Worm (Caenorhabditis elegans) whole organism, L2 larva: Measurements from ENCODE around the gene gon-1.

Experiments used
- C34F6.9 ChIP-seq: fragments of 150-350 bp; optimal IDR thresholded peaks from 2 replicates; lab custom pipeline; 2014; ENCODE audit warnings: missing biosample characterization, missing genetic modification characterization
- F13H6.1 ChIP-seq: sonication (generic microtip); optimal IDR thresholded peaks from 2 replicates; lab custom pipeline; 2016; ENCODE audit warnings: missing genetic modification characterization, missing compliant biosample characterization
- R02D3.7 ChIP-seq: fragments of 150-350 bp; optimal IDR thresholded peaks from 2 replicates; lab custom pipeline; 2014; ENCODE audit warnings: missing biosample characterization, missing genetic modification characterization
- Y55F3AM.14 ChIP-seq: fragments of 200-800 bp; sonication (Bioruptor generic); optimal IDR thresholded peaks from 2 replicates; lab custom pipeline; 2018; ENCODE audit warnings: mild to moderate bottlenecking, missing genetic modification characterization, missing compliant biosample characterization
- ZK546.5 ChIP-seq: sonication (generic microtip); optimal IDR thresholded peaks from 2 replicates; lab custom pipeline; 2017; ENCODE audit warnings: missing biosample characterization, missing genetic modification characterization
- alr-1 ChIP-seq: fragments of 150-350 bp; optimal IDR thresholded peaks from 2 replicates; lab custom pipeline; 2014; ENCODE audit warnings: missing biosample characterization, missing genetic modification characterization
- ama-1 ChIP-seq: fragments of 150-350 bp; optimal IDR thresholded peaks from 2 replicates; lab custom pipeline; 2018; ENCODE audit warnings: inconsistent platforms
- ceh-16 ChIP-seq: fragments of 150-350 bp; optimal IDR thresholded peaks from 2 replicates; lab custom pipeline; 2014; ENCODE audit warnings: missing biosample characterization, missing genetic modification characterization
- ceh-82 ChIP-seq: fragments of 150-350 bp; optimal IDR thresholded peaks from 2 replicates; lab custom pipeline; 2014; ENCODE audit warnings: missing biosample characterization, missing genetic modification characterization
- egl-27 ChIP-seq: sonication (generic microtip); optimal IDR thresholded peaks from 3 replicates; lab custom pipeline; 2017; ENCODE audit warnings: missing biosample characterization, missing genetic modification reagents, missing genetic modification characterization
- elt-1 ChIP-seq: fragments of 150-350 bp; optimal IDR thresholded peaks from 2 replicates; lab custom pipeline; 2014; ENCODE audit warnings: missing biosample characterization, missing genetic modification characterization
- elt-3 ChIP-seq: sonication (generic microtip); optimal IDR thresholded peaks from 2 replicates; lab custom pipeline; 2017; ENCODE audit warnings: missing biosample characterization, missing genetic modification characterization
- fos-1 ChIP-seq: fragments of 150-350 bp; optimal IDR thresholded peaks from 2 replicates; lab custom pipeline; 2014; ENCODE audit warnings: missing biosample characterization, missing genetic modification characterization
- lin-11 ChIP-seq: fragments of 150-350 bp; sonication (generic microtip); optimal IDR thresholded peaks from 2 replicates; lab custom pipeline; 2014; ENCODE audit warnings: missing biosample characterization, missing genetic modification characterization, inconsistent platforms, mixed read lengths
- lin-13 ChIP-seq: fragments of 150-350 bp; optimal IDR thresholded peaks from 2 replicates; lab custom pipeline; 2014; ENCODE audit warnings: missing biosample characterization, missing genetic modification reagents, missing genetic modification characterization
- lin-39 ChIP-seq: fragments of 150-350 bp; optimal IDR thresholded peaks from 2 replicates; lab custom pipeline; 2014; ENCODE audit warnings: missing biosample characterization, missing genetic modification reagents, missing genetic modification characterization
- lsy-2 ChIP-seq, 2 experiments: fragments of 150-350 bp in 1 of 2; sonication (generic microtip) in 1 of 2; optimal IDR thresholded peaks; 2 replicates each; lab custom pipeline; 2014 to 2017; ENCODE audit warnings: missing biosample characterization in 2 of 2, missing genetic modification characterization in 2 of 2
- mab-5 ChIP-seq: fragments of 150-350 bp; optimal IDR thresholded peaks from 2 replicates; lab custom pipeline; 2014; ENCODE audit warnings: missing biosample characterization, missing genetic modification characterization
- mdl-1 ChIP-seq, 2 experiments: fragments of 150-350 bp in 1 of 2; sonication (generic microtip) in 1 of 2; optimal IDR thresholded peaks; 2 replicates each; lab custom pipeline; 2017; ENCODE audit warnings: missing biosample characterization in 2 of 2, missing genetic modification characterization in 2 of 2
- nhr-10 ChIP-seq: sonication (generic microtip); optimal IDR thresholded peaks from 2 replicates; lab custom pipeline; 2017; ENCODE audit warnings: missing biosample characterization, missing genetic modification characterization
- nhr-11 ChIP-seq: fragments of 150-350 bp; optimal IDR thresholded peaks from 2 replicates; lab custom pipeline; 2014; ENCODE audit warnings: missing biosample characterization, missing genetic modification characterization
- nhr-12 ChIP-seq: fragments of 150-350 bp; optimal IDR thresholded peaks from 2 replicates; lab custom pipeline; 2014; ENCODE audit warnings: missing biosample characterization, missing genetic modification characterization
- nhr-129 ChIP-seq: fragments of 150-350 bp; optimal IDR thresholded peaks from 2 replicates; lab custom pipeline; 2014; ENCODE audit warnings: missing biosample characterization, missing genetic modification characterization
- nhr-21 ChIP-seq: fragments of 150-350 bp; optimal IDR thresholded peaks from 2 replicates; lab custom pipeline; 2014; ENCODE audit warnings: missing biosample characterization, missing genetic modification characterization
- nhr-23 ChIP-seq: fragments of 150-350 bp; optimal IDR thresholded peaks from 2 replicates; lab custom pipeline; 2014; ENCODE audit warnings: missing biosample characterization, missing genetic modification reagents, missing genetic modification characterization
- nhr-237 ChIP-seq: fragments of 150-350 bp; optimal IDR thresholded peaks from 2 replicates; lab custom pipeline; 2014; ENCODE audit warnings: missing biosample characterization, missing genetic modification characterization
- nhr-25 ChIP-seq: fragments of 150-350 bp; sonication (generic microtip); optimal IDR thresholded peaks from 3 replicates; lab custom pipeline; 2014; ENCODE audit warnings: missing biosample characterization, missing genetic modification characterization
- nhr-6 ChIP-seq: fragments of 150-350 bp; optimal IDR thresholded peaks from 2 replicates; lab custom pipeline; 2014; ENCODE audit warnings: missing biosample characterization, missing genetic modification characterization
- nhr-77 ChIP-seq: fragments of 150-350 bp; optimal IDR thresholded peaks from 2 replicates; lab custom pipeline; 2014; ENCODE audit warnings: missing biosample characterization, missing genetic modification characterization
- peb-1 ChIP-seq: fragments of 150-350 bp; optimal IDR thresholded peaks from 2 replicates; lab custom pipeline; 2014; ENCODE audit warnings: missing biosample characterization, missing genetic modification characterization
- skn-1 ChIP-seq: sonication (generic microtip); optimal IDR thresholded peaks from 2 replicates; lab custom pipeline; 2017; ENCODE audit warnings: missing biosample characterization, missing genetic modification characterization
- sma-3 ChIP-seq: sonication (generic microtip); optimal IDR thresholded peaks from 2 replicates; lab custom pipeline; 2016; ENCODE audit warnings: missing genetic modification reagents, missing genetic modification characterization, missing compliant biosample characterization
- sma-9 ChIP-seq, 2 experiments: fragments of 150-350 bp in 1 of 2; sonication (generic microtip) in 1 of 2; optimal IDR thresholded peaks; 2 replicates each; lab custom pipeline; 2014 to 2016; ENCODE audit warnings: missing genetic modification characterization in 2 of 2, mild to moderate bottlenecking in 1 of 2, missing biosample characterization in 1 of 2, missing compliant biosample characterization in 1 of 2, missing genetic modification reagents in 1 of 2, moderate library complexity in 1 of 2
- snpc-4 ChIP-seq: fragments of 150-350 bp; optimal IDR thresholded peaks from 2 replicates; lab custom pipeline; 2014; ENCODE audit warnings: missing biosample characterization, missing genetic modification characterization
- unc-39 ChIP-seq: fragments of 150-350 bp; optimal IDR thresholded peaks from 2 replicates; lab custom pipeline; 2014; ENCODE audit warnings: missing biosample characterization, missing genetic modification characterization
- unc-55 ChIP-seq: fragments of 150-350 bp; sonication (generic microtip); optimal IDR thresholded peaks from 3 replicates; lab custom pipeline; 2014; ENCODE audit warnings: missing biosample characterization, missing genetic modification reagents, missing genetic modification characterization
- ztf-1 ChIP-seq: fragments of 200-800 bp; sonication (Bioruptor generic); conservative IDR thresholded peaks from 2 replicates; pipeline ENCODE4 v1.3.6; 2022; ENCODE audit warnings: missing genetic modification characterization, missing compliant biosample characterization
- ztf-11 ChIP-seq: sonication (generic microtip); optimal IDR thresholded peaks from 2 replicates; lab custom pipeline; 2017; ENCODE audit warnings: missing biosample characterization, missing genetic modification characterization

The gon-1 gene

DNA sequence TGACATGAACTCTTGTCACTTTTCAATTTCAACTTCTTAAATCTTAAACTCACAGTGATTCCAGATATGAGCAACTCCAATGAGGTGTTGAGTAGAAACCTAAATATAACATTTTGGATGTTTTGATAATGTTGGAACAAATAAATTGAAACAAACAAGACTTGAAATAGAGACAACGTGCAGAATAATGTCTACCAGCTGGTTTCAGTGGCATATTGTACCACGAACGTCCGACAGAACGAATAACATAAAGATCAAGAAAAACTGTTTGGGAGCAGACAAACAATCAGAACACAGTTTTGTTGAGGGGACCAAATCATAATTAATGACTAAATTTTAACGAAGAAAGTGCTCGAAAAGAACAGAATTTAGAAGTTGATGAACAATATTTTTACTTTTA is at the start of gene gon-1:
gon-1 (minus strand) TSS at position 101 of the 400 bp plus-strand sequence.
- no peak for TF ChIP-seq nhr-23 (tag; lab: Kevin White, UChicago)
- no peak for TF ChIP-seq F13H6.1 (tag; lab: Kevin White, UChicago)
- no peak for TF ChIP-seq egl-27
- TF ChIP-seq nhr-10, result no peak
- TF ChIP-seq nhr-12 (tag; lab: Kevin White, UChicago), result no peak
- no peak for TF ChIP-seq nhr-77 (tag; lab: Kevin White, UChicago)
- TF ChIP-seq fos-1, result no peak
- no peak for TF ChIP-seq nhr-129 (tag; lab: Kevin White, UChicago)
- no peak for TF ChIP-seq elt-3
- TF ChIP-seq lin-39, result no peak
- TF ChIP-seq ztf-1 (GFP tag; lab: Robert Waterston, UW), result no peak
- TF ChIP-seq nhr-11 (tag; lab: Kevin White, UChicago), result no peak
- TF ChIP-seq lin-11 (tag; lab: Kevin White, UChicago), result no peak
- TF ChIP-seq ceh-16, result no peak
- TF ChIP-seq unc-55 (GFP tag; lab: Kevin White, UChicago), result no peak

DNA sequence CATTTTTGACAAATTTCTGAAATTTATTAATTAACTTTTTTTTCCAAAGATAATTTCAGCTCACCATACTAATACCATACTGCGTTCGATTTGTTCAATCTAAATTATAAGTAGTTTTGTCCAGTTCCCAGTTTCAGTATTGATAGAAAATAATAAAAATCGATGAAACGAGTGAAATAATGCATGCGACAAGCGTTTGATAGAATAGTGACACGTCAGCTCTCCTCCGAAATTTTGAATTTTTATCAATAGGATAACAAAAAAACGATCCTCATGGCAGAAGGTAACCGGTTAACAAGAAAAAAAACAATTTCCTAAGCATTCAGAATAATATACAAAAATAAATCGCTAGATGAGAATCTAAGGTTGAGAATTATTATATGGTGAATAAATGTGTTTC is 48.5 kb upstream of the gon-1 start, which contains the start of gene C47E12.3:
C47E12.3 (minus strand) TSS at position 101 of the 400 bp plus-strand sequence.
- TF ChIP-seq nhr-6, result no peak
- no peak for TF ChIP-seq nhr-12 (tag; lab: Kevin White, UChicago)
- TF ChIP-seq ama-1 (lab: Kevin White, UChicago), result no peak
- TF ChIP-seq lsy-2 (tag; optimal IDR thresholded peaks at IDR 0.05; lab: Kevin White, UChicago), result no peak
- TF ChIP-seq ZK546.5 (tag; lab: Kevin White, UChicago), result no peak
- no peak for TF ChIP-seq C34F6.9 (tag; lab: Kevin White, UChicago)
- TF ChIP-seq lin-13 (GFP tag; lab: Kevin White, UChicago), result no peak
- no peak for TF ChIP-seq skn-1 (tag; lab: Kevin White, UChicago)
- TF ChIP-seq lin-39, result no peak

DNA sequence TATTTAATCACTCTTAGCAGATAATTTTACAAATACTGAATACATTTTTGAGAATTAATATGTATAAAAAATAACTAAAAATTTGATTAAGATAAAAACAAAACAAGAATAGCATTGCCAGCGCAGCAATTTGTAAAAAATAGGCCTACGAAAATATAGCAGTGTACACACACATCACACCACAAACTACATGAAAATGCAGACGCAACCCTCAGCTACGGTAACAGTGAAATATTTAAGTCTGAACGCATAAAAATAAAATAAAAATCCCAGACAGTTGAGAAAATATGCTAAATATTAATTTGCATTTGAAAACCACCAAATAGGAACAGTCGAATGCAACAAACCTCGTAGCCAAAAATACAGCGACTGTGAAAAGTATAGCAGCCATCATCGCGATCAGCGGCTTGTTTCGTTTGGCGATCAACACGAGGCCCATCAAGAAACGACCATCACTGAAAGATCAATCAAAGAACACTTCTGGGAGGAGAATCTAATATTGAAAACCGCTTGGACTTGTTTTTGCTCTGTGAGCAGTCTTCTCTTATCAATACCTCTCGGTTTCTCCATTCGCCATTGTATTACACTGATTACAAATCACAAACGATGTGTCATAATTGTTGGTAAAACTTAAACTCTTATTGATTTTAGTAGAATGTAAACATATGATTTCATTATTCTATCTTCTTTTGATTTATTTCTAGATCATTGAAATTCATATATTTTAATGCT is 45.4 kb upstream of the gon-1 start, which contains the start of gene pyp-1:
pyp-1 (minus strand) TSS at position 439 of the 732 bp plus-strand sequence.
- no peak for TF ChIP-seq peb-1 (tag; lab: Kevin White, UChicago)
- TF ChIP-seq nhr-12 (tag; lab: Kevin White, UChicago), result no peak
- no peak for TF ChIP-seq lin-11 (tag; lab: Kevin White, UChicago)
- no peak for TF ChIP-seq nhr-129 (tag; lab: Kevin White, UChicago)
- no peak for TF ChIP-seq alr-1 (tag; lab: Kevin White, UChicago)
- TF ChIP-seq lsy-2 (tag; optimal IDR thresholded peaks at IDR 0.05; lab: Kevin White, UChicago), result peak in 1 of 2 experiments; percentile 69
- no peak for TF ChIP-seq sma-3 (GFP tag; lab: Kevin White, UChicago)
- no peak for TF ChIP-seq snpc-4 (tag; lab: Kevin White, UChicago)
- TF ChIP-seq F13H6.1 (tag; lab: Kevin White, UChicago), result no peak
- no peak for TF ChIP-seq ZK546.5 (tag; lab: Kevin White, UChicago)
- TF ChIP-seq unc-55 (GFP tag; lab: Kevin White, UChicago), result peak; percentile 34
- TF ChIP-seq nhr-237 (tag; lab: Kevin White, UChicago), result no peak
- TF ChIP-seq lin-13 (GFP tag; lab: Kevin White, UChicago), result no peak
- TF ChIP-seq ceh-82 (tag; lab: Kevin White, UChicago), result no peak
- TF ChIP-seq sma-9 (GFP tag; optimal IDR thresholded peaks at IDR 0.05; lab: Kevin White, UChicago), result peak; percentile 22
- no peak for TF ChIP-seq sma-9 (tag; optimal IDR thresholded peaks at IDR 0.05; lab: Kevin White, UChicago)
- TF ChIP-seq skn-1 (tag; lab: Kevin White, UChicago), result no peak
- TF ChIP-seq elt-1 (tag; lab: Kevin White, UChicago), result no peak
- TF ChIP-seq unc-39 (tag; lab: Kevin White, UChicago), result no peak
- TF ChIP-seq ztf-11 (tag; lab: Kevin White, UChicago), result no peak
- no peak for TF ChIP-seq lin-39
- no peak for TF ChIP-seq ceh-16
- TF ChIP-seq nhr-77 (tag; lab: Kevin White, UChicago), result no peak
- no peak for TF ChIP-seq nhr-10
- no peak for TF ChIP-seq elt-3
- no peak for TF ChIP-seq Y55F3AM.14 (GFP tag; lab: Kevin White, UChicago)
- TF ChIP-seq ztf-1 (GFP tag; lab: Robert Waterston, UW), result no peak
- no peak for TF ChIP-seq nhr-25 (tag; lab: Kevin White, UChicago)
- no peak for TF ChIP-seq mdl-1 (tag; optimal IDR thresholded peaks at IDR 0.05; lab: Kevin White, UChicago)
- TF ChIP-seq nhr-11 (tag; lab: Kevin White, UChicago), result no peak
- TF ChIP-seq fos-1, result peak; percentile 56
- TF ChIP-seq ama-1 (lab: Kevin White, UChicago), result peak; percentile 33
- TF ChIP-seq nhr-6, result no peak
- TF ChIP-seq nhr-21 (tag; lab: Kevin White, UChicago), result no peak
- TF ChIP-seq R02D3.7 (tag; lab: Kevin White, UChicago), result no peak
- no peak for TF ChIP-seq mab-5 (tag; lab: Kevin White, UChicago)
